Fruit fly (Drosophila melanogaster): Measurements from ENCODE around the gene CG5439.

The CG5439 gene

dm6 chr2L:13156349-13156748 lies 20.6 kb upstream of the CG5439 start (continued):
- no peak for TF ChIP-seq CG8281 (tag; optimal IDR thresholded peaks at IDR 0.05)
- peak; percentile 33 for TF ChIP-seq grau (tag; optimal IDR thresholded peaks at IDR 0.05)
- TF ChIP-seq Fer1 (GFP tag; optimal IDR thresholded peaks at IDR 0.05), result peak; percentile 62
- no peak for TF ChIP-seq hbn (GFP tag; IDR thresholded peaks at IDR 0.05; ENCODE audit: partially characterized antibody)
- peak; percentile 40 for TF ChIP-seq CG13424 (tag; optimal IDR thresholded peaks at IDR 0.05)
- TF ChIP-seq eve (GFP tag; optimal IDR thresholded peaks at IDR 0.05), result no peak
- TF ChIP-seq Doc3 (GFP tag; IDR thresholded peaks at IDR 0.05; ENCODE audit: partially characterized antibody), result no peak
- TF ChIP-seq gro (GFP tag; optimal IDR thresholded peaks at IDR 0.05), result no peak
- no peak for TF ChIP-seq stc (GFP tag; IDR thresholded peaks at IDR 0.05)
- no peak for TF ChIP-seq CG1529 (GFP tag; optimal IDR thresholded peaks at IDR 0.05)
- peak; percentile 28 for TF ChIP-seq Oli (tag; optimal IDR thresholded peaks at IDR 0.05)
- TF ChIP-seq gcm2 (GFP tag; optimal IDR thresholded peaks at IDR 0.05), result no peak
- no peak for TF ChIP-seq psq (GFP tag; optimal IDR thresholded peaks at IDR 0.05)
- TF ChIP-seq PHDP (tag; optimal IDR thresholded peaks at IDR 0.05), result peak; percentile 46
- TF ChIP-seq ash1 (GFP tag; optimal IDR thresholded peaks at IDR 0.05), result no peak
- TF ChIP-seq CG12659 (GFP tag; optimal IDR thresholded peaks at IDR 0.05), result peak; percentile 12
- no peak for TF ChIP-seq CG9876 (GFP tag; optimal IDR thresholded peaks at IDR 0.05)
- no peak for TF ChIP-seq Xrp1 (GFP tag; IDR thresholded peaks at IDR 0.05)
- no peak for TF ChIP-seq ap (GFP tag; IDR thresholded peaks at IDR 0.05)
- TF ChIP-seq Max (GFP tag; optimal IDR thresholded peaks at IDR 0.05), result no peak
- no peak for TF ChIP-seq CG2116 (GFP tag; optimal IDR thresholded peaks at IDR 0.05)
- TF ChIP-seq Opbp (GFP tag; IDR thresholded peaks at IDR 0.05; ENCODE audit: partially characterized antibody), result no peak
- TF ChIP-seq CG4617 (GFP tag; optimal IDR thresholded peaks at IDR 0.05; ENCODE audit: borderline replicate concordance), result no peak
- no peak for TF ChIP-seq Nf-YB (GFP tag; optimal IDR thresholded peaks at IDR 0.05)
- TF ChIP-seq Med (GFP tag), result no peak
- peak; percentile 22; the same call in 1 of the 2 replicates for TF ChIP-seq lmd (GFP tag; IDR thresholded peaks at IDR 0.05)
- no peak for TF ChIP-seq sim (GFP tag; IDR thresholded peaks at IDR 0.05)
- no peak for TF ChIP-seq luna (GFP tag; optimal IDR thresholded peaks at IDR 0.05)
- peak; percentile 53; the same call in 2 of the 3 replicates for TF ChIP-seq tgo (GFP tag; IDR thresholded peaks at IDR 0.05)
- TF ChIP-seq D (optimal IDR thresholded peaks at IDR 0.05), result no peak
- TF ChIP-seq D (GFP tag; optimal IDR thresholded peaks at IDR 0.05), result no peak
- no peak for TF ChIP-seq CG15696 (tag; optimal IDR thresholded peaks at IDR 0.05)
- peak; percentile 61 for TF ChIP-seq gem (tag; optimal IDR thresholded peaks at IDR 0.05)
- TF ChIP-seq CG15011 (GFP tag; optimal IDR thresholded peaks at IDR 0.05), result no peak
- no peak for TF ChIP-seq crol (GFP tag; IDR thresholded peaks at IDR 0.05)
- TF ChIP-seq CG7987 (GFP tag; optimal IDR thresholded peaks at IDR 0.05), result no peak
- TF ChIP-seq chinmo (GFP tag; IDR thresholded peaks at IDR 0.05; ENCODE audit: partially characterized antibody), result 0 out of 4 replicates have a peak, but pooled peaks have one; percentile 48
- no peak for TF ChIP-seq HLH54F (GFP tag; optimal IDR thresholded peaks at IDR 0.05)
- 0 out of 2 replicates have a peak, but pooled peaks have one; percentile 9 for TF ChIP-seq Ada2b (GFP tag; IDR thresholded peaks at IDR 0.05)
- TF ChIP-seq gt (GFP tag; IDR thresholded peaks at IDR 0.05), result no peak
- TF ChIP-seq danr (GFP tag; IDR thresholded peaks at IDR 0.05), result no peak
- TF ChIP-seq CG16863 (GFP tag; optimal IDR thresholded peaks at IDR 0.05), result no peak
- TF ChIP-seq CoRest (tag; optimal IDR thresholded peaks at IDR 0.05), result peak; percentile 24
- peak; percentile 33; the same call in 1 of the 2 replicates for TF ChIP-seq CG31441 (GFP tag; IDR thresholded peaks at IDR 0.05)
- no peak for TF ChIP-seq pan (optimal IDR thresholded peaks at IDR 0.05)
- TF ChIP-seq pan (GFP tag; optimal IDR thresholded peaks at IDR 0.05 in 1 of 2, IDR thresholded peaks at IDR 0.05 in 1 of 2), result peak in 1 of 2 experiments; percentile 43
- TF ChIP-seq sna (GFP tag; IDR thresholded peaks at IDR 0.05; ENCODE audit: partially characterized antibody), result no peak
- no peak for TF ChIP-seq Gsc (GFP tag; IDR thresholded peaks at IDR 0.05)
- TF ChIP-seq ato (GFP tag; IDR thresholded peaks at IDR 0.05; ENCODE audit: partially characterized antibody), result no peak
- 0 out of 2 replicates have a peak, but pooled peaks have one; percentile 38 for TF ChIP-seq Atf6 (GFP tag; IDR thresholded peaks at IDR 0.05)
- no peak for TF ChIP-seq HHEX (GFP tag; optimal IDR thresholded peaks at IDR 0.05)
